Worm (Caenorhabditis elegans) whole organism, early embryonic: ENCODE results near the gene eif-2Bdelta.

Source experiments
- B0310.2 ChIP-seq: sonication (generic microtip); optimal IDR thresholded peaks from 2 replicates; lab custom pipeline; 2016; ENCODE audit warnings: mild to moderate bottlenecking, missing genetic modification characterization, missing compliant biosample characterization
- F13C5.2 ChIP-seq: sonication (generic microtip); optimal IDR thresholded peaks from 2 replicates; lab custom pipeline; 2017; ENCODE audit warnings: mild to moderate bottlenecking, missing genetic modification characterization, inconsistent platforms, missing compliant biosample characterization
- aly-1 ChIP-seq: sonication (generic microtip); optimal IDR thresholded peaks from 2 replicates; lab custom pipeline; 2016; ENCODE audit warnings: missing genetic modification characterization, missing compliant biosample characterization
- ama-1 ChIP-seq: fragments of 150-350 bp; optimal IDR thresholded peaks from 2 replicates; lab custom pipeline; 2014
- ceh-13 ChIP-seq: fragments of 200-800 bp; sonication (Bioruptor generic); optimal IDR thresholded peaks from 2 replicates; lab custom pipeline; 2018; ENCODE audit warnings: mild to moderate bottlenecking, missing genetic modification characterization, missing compliant biosample characterization
- ceh-36 ChIP-seq: sonication (generic microtip); optimal IDR thresholded peaks from 2 replicates; lab custom pipeline; 2016; ENCODE audit warnings: missing genetic modification characterization, inconsistent platforms, missing compliant biosample characterization
- ets-7 ChIP-seq: sonication (generic microtip); optimal IDR thresholded peaks from 2 replicates; lab custom pipeline; 2016; ENCODE audit warnings: missing genotype, missing genetic modification characterization, missing compliant biosample characterization
- flt-1 ChIP-seq: fragments of 200-800 bp; sonication (Bioruptor generic); IDR thresholded peaks from 2 replicates; pipeline ENCODE4 v1.3.6; 2022; ENCODE audit warnings: missing genetic modification characterization, missing compliant biosample characterization
- hmbx-1 ChIP-seq: sonication (generic microtip); optimal IDR thresholded peaks from 2 replicates; lab custom pipeline; 2016; ENCODE audit warnings: mild to moderate bottlenecking, missing genetic modification characterization, missing compliant biosample characterization
- hmg-4 ChIP-seq: fragments of 200-800 bp; sonication (Bioruptor generic); optimal IDR thresholded peaks from 2 replicates; lab custom pipeline; 2018; ENCODE audit warnings: mild to moderate bottlenecking, missing genetic modification characterization, missing compliant biosample characterization
- hnd-1 ChIP-seq: sonication (generic microtip); optimal IDR thresholded peaks from 2 replicates; lab custom pipeline; 2016; ENCODE audit warnings: missing genetic modification characterization, missing compliant biosample characterization
- pes-1 ChIP-seq: fragments of 200-800 bp; sonication (Bioruptor generic); IDR thresholded peaks from 2 replicates; pipeline ENCODE4 v1.3.6; 2022; ENCODE audit warnings: missing genetic modification reagents, missing genetic modification characterization, missing compliant biosample characterization
- scrt-1 ChIP-seq: fragments of 200-800 bp; sonication (Bioruptor generic); IDR thresholded peaks from 2 replicates; pipeline ENCODE4 v1.3.6; 2022; ENCODE audit warnings: missing genetic modification characterization, missing compliant biosample characterization
- sea-1 ChIP-seq: fragments of 200-800 bp; sonication (Bioruptor generic); conservative IDR thresholded peaks from 2 replicates; pipeline ENCODE4 v1.3.6; 2022; ENCODE audit warnings: missing genetic modification characterization, missing compliant biosample characterization
- tbx-11 ChIP-seq: fragments of 200-800 bp; sonication (Bioruptor generic); IDR thresholded peaks from 2 replicates; pipeline ENCODE4 v1.3.6; 2022; ENCODE audit warnings: missing genetic modification characterization, missing compliant biosample characterization
- tbx-37 ChIP-seq: fragments of 200-800 bp; sonication (Bioruptor generic); conservative IDR thresholded peaks from 2 replicates; pipeline ENCODE4 v1.3.6; 2022; ENCODE audit warnings: missing genetic modification reagents, missing genetic modification characterization, missing compliant biosample characterization
- tra-4 ChIP-seq: sonication (generic microtip); optimal IDR thresholded peaks from 2 replicates; lab custom pipeline; 2017; ENCODE audit warnings: missing genetic modification characterization, missing compliant biosample characterization

The eif-2Bdelta gene

ce11 chrV:9499295-9499694 is 14.3 kb upstream of the eif-2Bdelta start:
- no peak for TF ChIP-seq tra-4
- TF ChIP-seq F13C5.2 (tag; lab: Kevin White, UChicago), result no peak
- no peak for TF ChIP-seq aly-1
- TF ChIP-seq tbx-11 (GFP tag; lab: Robert Waterston, UW), result no peak
- TF ChIP-seq pes-1 (GFP tag; lab: Robert Waterston, UW), result no peak
- TF ChIP-seq hmbx-1, result no peak

ce11 chrV:9500826-9501451 is 12.7 kb upstream of the eif-2Bdelta start, which contains the start of gene swt-5:
swt-5 (plus strand) TSS chrV:9501401.
- TF ChIP-seq flt-1 (GFP tag; lab: Robert Waterston, UW), result no peak

- TF ChIP-seq ceh-36 (tag; lab: Kevin White, UChicago), result peak; percentile 91
- TF ChIP-seq hnd-1, result peak; percentile 87
- TF ChIP-seq flt-1 (GFP tag; lab: Robert Waterston, UW), result peak; percentile 96
- TF ChIP-seq F13C5.2 (tag; lab: Kevin White, UChicago), result peak; percentile 91
- peak; percentile 75 for TF ChIP-seq tra-4
- peak; percentile 91 for TF ChIP-seq aly-1
- peak; percentile 94 for TF ChIP-seq tbx-11 (GFP tag; lab: Robert Waterston, UW)
- peak; percentile 97 for TF ChIP-seq scrt-1
- TF ChIP-seq hmbx-1, result peak; percentile 74
- TF ChIP-seq tbx-37 (GFP tag; lab: Robert Waterston, UW), result peak; percentile 92
- peak; percentile 93 for TF ChIP-seq B0310.2 (tag; lab: Kevin White, UChicago)
- no peak; the same call in 1 of the 2 replicates for TF ChIP-seq pes-1 (GFP tag; lab: Robert Waterston, UW)
- TF ChIP-seq hmg-4 (GFP tag; lab: Kevin White, UChicago), result peak; percentile 96
- TF ChIP-seq ceh-13 (GFP tag; lab: Kevin White, UChicago), result peak; percentile 84
- peak; percentile 96 for TF ChIP-seq sea-1 (GFP tag; lab: Robert Waterston, UW)
- TF ChIP-seq ama-1, result no peak
- peak; percentile 76 for TF ChIP-seq ets-7 (tag; lab: Kevin White, UChicago)
These were observed 10.3 kb upstream of the eif-2Bdelta start for ce11 chrV:9503152-9503817.

- TF ChIP-seq tbx-11 (GFP tag; lab: Robert Waterston, UW) (no peak), flt-1 (GFP tag; lab: Robert Waterston, UW) (no peak), ceh-36 (tag; lab: Kevin White, UChicago) (no peak), sea-1 (GFP tag; lab: Robert Waterston, UW) (no peak)
These were observed 9.1 kb upstream of the eif-2Bdelta start, which contains the start of gene haao-1 for ce11 chrV:9504474-9504960. haao-1 (plus strand) TSS chrV:9504910.

- no peak for TF ChIP-seq tbx-11 (GFP tag; lab: Robert Waterston, UW)
- TF ChIP-seq ets-7 (tag; lab: Kevin White, UChicago), result no peak
- TF ChIP-seq hmg-4 (GFP tag; lab: Kevin White, UChicago), result no peak
- no peak for TF ChIP-seq pes-1 (GFP tag; lab: Robert Waterston, UW)
- no peak for TF ChIP-seq tbx-37 (GFP tag; lab: Robert Waterston, UW)
- no peak for TF ChIP-seq ceh-36 (tag; lab: Kevin White, UChicago)
- TF ChIP-seq ceh-13 (GFP tag; lab: Kevin White, UChicago), result no peak
These were observed 6.7 kb upstream of the eif-2Bdelta start for ce11 chrV:9506931-9507330.

ce11 chrV:9507742-9508141 is 5.9 kb upstream of the eif-2Bdelta start, which contains the start of gene acs-14:
acs-14 (plus strand) TSS chrV:9508132.
- TF ChIP-seq scrt-1, result no peak
- no peak for TF ChIP-seq hmbx-1
- no peak for TF ChIP-seq B0310.2 (tag; lab: Kevin White, UChicago)
- no peak for TF ChIP-seq ceh-13 (GFP tag; lab: Kevin White, UChicago)
- no peak for TF ChIP-seq aly-1
- TF ChIP-seq ets-7 (tag; lab: Kevin White, UChicago), result no peak
- TF ChIP-seq hmg-4 (GFP tag; lab: Kevin White, UChicago), result no peak
- TF ChIP-seq tbx-37 (GFP tag; lab: Robert Waterston, UW), result no peak
- TF ChIP-seq ceh-36 (tag; lab: Kevin White, UChicago), result no peak
- no peak for TF ChIP-seq hnd-1
- no peak for TF ChIP-seq tra-4
- TF ChIP-seq ama-1, result no peak
- no peak for TF ChIP-seq flt-1 (GFP tag; lab: Robert Waterston, UW)
- TF ChIP-seq tbx-11 (GFP tag; lab: Robert Waterston, UW), result no peak
- no peak for TF ChIP-seq pes-1 (GFP tag; lab: Robert Waterston, UW)
- TF ChIP-seq F13C5.2 (tag; lab: Kevin White, UChicago), result no peak
- no peak for TF ChIP-seq sea-1 (GFP tag; lab: Robert Waterston, UW)

- no peak for TF ChIP-seq ama-1
- TF ChIP-seq tbx-11 (GFP tag; lab: Robert Waterston, UW), result no peak
- no peak for TF ChIP-seq pes-1 (GFP tag; lab: Robert Waterston, UW)
- no peak for TF ChIP-seq ceh-13 (GFP tag; lab: Kevin White, UChicago)
- no peak for TF ChIP-seq hmbx-1
- TF ChIP-seq hmg-4 (GFP tag; lab: Kevin White, UChicago), result no peak
- TF ChIP-seq tbx-37 (GFP tag; lab: Robert Waterston, UW), result no peak
- no peak for TF ChIP-seq F13C5.2 (tag; lab: Kevin White, UChicago)
- TF ChIP-seq ceh-36 (tag; lab: Kevin White, UChicago), result no peak
- TF ChIP-seq tra-4, result no peak
- TF ChIP-seq B0310.2 (tag; lab: Kevin White, UChicago), result no peak
- no peak for TF ChIP-seq sea-1 (GFP tag; lab: Robert Waterston, UW)
- no peak for TF ChIP-seq aly-1
- no peak for TF ChIP-seq scrt-1
These were observed 4.0 kb upstream of the eif-2Bdelta start for ce11 chrV:9509597-9509996.
